Fruit fly (Drosophila melanogaster): Measurements from ENCODE around the gene nerfin-2.

dm6 chr3R:10106796-10107195 is 35.9 kb downstream of the nerfin-2 start:
- no peak for TF ChIP-seq lola (GFP tag; optimal IDR thresholded peaks at IDR 0.05)
- no peak for TF ChIP-seq tai (GFP tag; optimal IDR thresholded peaks at IDR 0.05)
- no peak for TF ChIP-seq Dfd (GFP tag; optimal IDR thresholded peaks at IDR 0.05)

Measured in whole organism, wandering third instar larva.